Worm (Caenorhabditis elegans) whole organism, L1 larva: ENCODE measurements around the gene pgp-13.

Experiments
- C34B4.2 ChIP-seq: sonication (generic microtip); optimal IDR thresholded peaks from 2 replicates; lab custom pipeline; 2017; ENCODE audit warnings: mild to moderate bottlenecking, missing genetic modification characterization, missing compliant biosample characterization
- aly-2 ChIP-seq: fragments of 150-350 bp; optimal IDR thresholded peaks from 2 replicates; lab custom pipeline; 2014; ENCODE audit warnings: missing biosample characterization, missing genetic modification characterization
- blmp-1 ChIP-seq: fragments of 150-350 bp; optimal IDR thresholded peaks from 2 replicates; lab custom pipeline; 2014; ENCODE audit warnings: missing biosample characterization, missing genetic modification characterization
- ceh-63 ChIP-seq: fragments of 200-800 bp; sonication (Bioruptor generic); optimal IDR thresholded peaks from 2 replicates; lab custom pipeline; 2018; ENCODE audit warnings: mild to moderate bottlenecking, missing genetic modification characterization, missing compliant biosample characterization
- ceh-8 ChIP-seq: fragments of 200-800 bp; sonication (Bioruptor generic); optimal IDR thresholded peaks from 2 replicates; lab custom pipeline; 2018; ENCODE audit warnings: mild to moderate bottlenecking, missing genetic modification characterization, moderate library complexity, missing compliant biosample characterization
- ceh-82 ChIP-seq, 3 experiments: fragments of 150-350 bp in 1 of 3; sonication (generic microtip) in 2 of 3; optimal IDR thresholded peaks; 2 replicates each; lab custom pipeline; 2014 to 2017; ENCODE audit warnings: missing biosample characterization in 3 of 3, missing genetic modification characterization in 3 of 3
- ceh-88 ChIP-seq: fragments of 200-800 bp; sonication (Bioruptor generic); IDR thresholded peaks from 2 replicates; pipeline ENCODE4 v1.3.6; 2022; ENCODE audit warnings: missing genetic modification characterization, missing compliant biosample characterization
- dpl-1 ChIP-seq, 3 experiments: fragments of 150-350 bp in 2 of 3; sonication (generic microtip) in 1 of 3; optimal IDR thresholded peaks; 2 replicates each; lab custom pipeline; 2014 to 2017; ENCODE audit warnings: missing biosample characterization in 3 of 3, missing genetic modification characterization in 3 of 3, missing genetic modification reagents in 3 of 3
- dsc-1 ChIP-seq: sonication (generic microtip); optimal IDR thresholded peaks from 2 replicates; lab custom pipeline; 2016; ENCODE audit warnings: mild to moderate bottlenecking, missing genetic modification characterization, missing compliant biosample characterization
- efl-1 ChIP-seq, 4 experiments: fragments of 150-350 bp; optimal IDR thresholded peaks in 3 of 4; peaks in 1 of 4; 1 replicate in 1 of 4; 2 replicates in 3 of 4; lab custom pipeline; 2014; ENCODE audit warnings: missing biosample characterization in 2 of 4, missing genetic modification characterization in 2 of 4, missing genetic modification reagents in 2 of 4
- efl-3 ChIP-seq: fragments of 200-800 bp; sonication (Bioruptor generic); optimal IDR thresholded peaks from 2 replicates; lab custom pipeline; 2018; ENCODE audit warnings: mild to moderate bottlenecking, missing genetic modification characterization, missing compliant biosample characterization
- elt-3 ChIP-seq, 6 experiments: fragments of 150-350 bp in 1 of 6; sonication (generic microtip); optimal IDR thresholded peaks; 2 replicates each; lab custom pipeline; 2017 to 2018; ENCODE audit warnings: missing biosample characterization in 6 of 6, missing genetic modification characterization in 6 of 6, inconsistent platforms in 1 of 6
- hlh-17 ChIP-seq: fragments of 200-800 bp; sonication (Bioruptor generic); optimal IDR thresholded peaks from 2 replicates; lab custom pipeline; 2018; ENCODE audit warnings: missing genetic modification characterization, mild to moderate bottlenecking, missing compliant biosample characterization, moderate library complexity, borderline replicate concordance
- lin-14 ChIP-seq: fragments of 200-800 bp; sonication (Bioruptor generic); optimal IDR thresholded peaks from 2 replicates; lab custom pipeline; 2018; ENCODE audit warnings: mild to moderate bottlenecking, missing genetic modification characterization, moderate library complexity, missing compliant biosample characterization
- lir-3 ChIP-seq: sonication (generic microtip); optimal IDR thresholded peaks from 2 replicates; lab custom pipeline; 2016; ENCODE audit warnings: mild to moderate bottlenecking, missing genetic modification characterization, moderate library complexity, missing compliant biosample characterization; ENCODE audit not compliant: poor library complexity
- mdl-1 ChIP-seq, 2 experiments: fragments of 150-350 bp; optimal IDR thresholded peaks; 2 replicates each; lab custom pipeline; 2014 to 2017; ENCODE audit warnings: missing biosample characterization in 2 of 2, missing genetic modification characterization in 2 of 2, inconsistent platforms in 1 of 2
- nhr-19 ChIP-seq: fragments of 200-800 bp; sonication (Bioruptor generic); conservative IDR thresholded peaks from 2 replicates; pipeline ENCODE4 v1.3.6; 2022; ENCODE audit warnings: missing genetic modification characterization, missing compliant biosample characterization
- nhr-20 ChIP-seq: sonication (generic microtip); optimal IDR thresholded peaks from 2 replicates; lab custom pipeline; 2016; ENCODE audit warnings: mild to moderate bottlenecking, missing genetic modification characterization, missing compliant biosample characterization
- nhr-237 ChIP-seq: fragments of 150-350 bp; optimal IDR thresholded peaks from 2 replicates; lab custom pipeline; 2014; ENCODE audit warnings: missing biosample characterization, missing genetic modification characterization
- nhr-77 ChIP-seq: fragments of 150-350 bp; optimal IDR thresholded peaks from 2 replicates; lab custom pipeline; 2014; ENCODE audit warnings: missing biosample characterization, missing genetic modification characterization
- nhr-85 ChIP-seq: sonication (generic microtip); peaks from one replicate; lab custom pipeline; 2016; ENCODE audit warnings: missing genetic modification characterization, inconsistent platforms, missing compliant biosample characterization
- pag-3 ChIP-seq: sonication (generic microtip); optimal IDR thresholded peaks from 2 replicates; lab custom pipeline; 2017; ENCODE audit warnings: missing genetic modification characterization, mild to moderate bottlenecking, missing compliant biosample characterization, antibody characterized with exemption, borderline replicate concordance; ENCODE audit not compliant: insufficient read depth
- snu-23 ChIP-seq: sonication (generic microtip); optimal IDR thresholded peaks from 2 replicates; lab custom pipeline; 2016; ENCODE audit warnings: missing genetic modification characterization, missing compliant biosample characterization
- sox-4 ChIP-seq: sonication (generic microtip); optimal IDR thresholded peaks from 2 replicates; lab custom pipeline; 2016; ENCODE audit warnings: missing genetic modification characterization, missing compliant biosample characterization
- sptf-1 ChIP-seq: fragments of 150-350 bp; optimal IDR thresholded peaks from 2 replicates; lab custom pipeline; 2014; ENCODE audit warnings: missing biosample characterization, missing genetic modification characterization
- swsn-7 ChIP-seq: sonication (generic microtip); optimal IDR thresholded peaks from 2 replicates; lab custom pipeline; 2016; ENCODE audit warnings: missing genetic modification characterization, missing compliant biosample characterization
- tbx-2 ChIP-seq: sonication (generic microtip); optimal IDR thresholded peaks from 2 replicates; lab custom pipeline; 2016; ENCODE audit warnings: missing genetic modification characterization, missing compliant biosample characterization
- tlp-1 ChIP-seq: fragments of 150-350 bp; optimal IDR thresholded peaks from 2 replicates; lab custom pipeline; 2014; ENCODE audit warnings: missing biosample characterization, missing genetic modification characterization
- unc-98 ChIP-seq: fragments of 200-800 bp; sonication (Bioruptor generic); IDR thresholded peaks from 2 replicates; pipeline ENCODE4 v1.3.6; 2022; ENCODE audit warnings: missing genetic modification characterization, missing compliant biosample characterization

pgp-13 gene

ce11 chrX:12726129-12726528 lies 12.4 kb upstream of the pgp-13 start (continued):
- TF ChIP-seq efl-3 (GFP tag; lab: Kevin White, UChicago) = no peak
- no peak for TF ChIP-seq lir-3
- no peak for TF ChIP-seq swsn-7 (tag; lab: Kevin White, UChicago)
- TF ChIP-seq ceh-63 (GFP tag; lab: Kevin White, UChicago) = no peak
- no peak for TF ChIP-seq ceh-8 (GFP tag; lab: Kevin White, UChicago)
- no peak for TF ChIP-seq nhr-20
- no peak for TF ChIP-seq tlp-1 (tag; lab: Kevin White, UChicago)
- no peak for TF ChIP-seq sptf-1 (tag; lab: Kevin White, UChicago)
- TF ChIP-seq snu-23 (GFP tag; lab: Kevin White, UChicago) = no peak
- TF ChIP-seq C34B4.2 (tag; lab: Kevin White, UChicago) = no peak
- TF ChIP-seq mdl-1 (tag; optimal IDR thresholded peaks at IDR 0.05; lab: Kevin White, UChicago) = no peak

- peak; percentile 19 for TF ChIP-seq nhr-85
- no peak for TF ChIP-seq sox-4 (tag; lab: Kevin White, UChicago)
- TF ChIP-seq dpl-1 (GFP tag; optimal IDR thresholded peaks at IDR 0.05; lab: Kevin White, UChicago) = no peak
Observed at ce11 chrX:12730075-12730474, 8.5 kb upstream of the pgp-13 start.

- TF ChIP-seq efl-1 (optimal IDR thresholded peaks at IDR 0.05; lab: Kevin White, UChicago) = no peak
- TF ChIP-seq efl-1 (GFP tag; optimal IDR thresholded peaks at IDR 0.05 in 1 of 2; lab: Kevin White, UChicago) = peak in 1 of 2 experiments; percentile 77
- TF ChIP-seq blmp-1 (tag; lab: Kevin White, UChicago) = no peak
Observed at ce11 chrX:12731188-12731857, 7.2 kb upstream of the pgp-13 start, which contains the start of gene pgp-12. Gene pgp-12 (plus strand): TSS chrX:12731807.

ce11 chrX:12749530-12750240 lies 11.1 kb downstream of the pgp-13 start, which contains the start of gene pgp-14:
Gene pgp-14 (minus strand): TSS chrX:12749580.
- TF ChIP-seq dsc-1 (tag; lab: Kevin White, UChicago) (no peak), nhr-237 (tag; lab: Kevin White, UChicago) (no peak), nhr-19 (GFP tag; lab: Robert Waterston, UW) (no peak), lin-14 (GFP tag; lab: Kevin White, UChicago) (peak; percentile 20), ceh-63 (GFP tag; lab: Kevin White, UChicago) (no peak), hlh-17 (GFP tag; lab: Kevin White, UChicago) (no peak), aly-2 (tag; lab: Kevin White, UChicago) (no peak), nhr-77 (peak; percentile 51), ceh-82 (tag; optimal IDR thresholded peaks at IDR 0.05; lab: Kevin White, UChicago) (no peak), ceh-88 (no peak), unc-98 (GFP tag; lab: Robert Waterston, UW) (no peak)
- TF ChIP-seq, all 84 proteins: peak for 2

ce11 chrX:12750805-12751204 lies 12.3 kb downstream of the pgp-13 start:
- TF ChIP-seq pag-3 (tag; lab: Kevin White, UChicago) (no peak), nhr-77 (peak; percentile 92), elt-3 (tag; optimal IDR thresholded peaks at IDR 0.05; lab: Kevin White, UChicago) (no peak), lin-14 (GFP tag; lab: Kevin White, UChicago) (peak; percentile 11), aly-2 (tag; lab: Kevin White, UChicago) (no peak), nhr-237 (tag; lab: Kevin White, UChicago) (peak; percentile 50), tbx-2 (tag; lab: Kevin White, UChicago) (peak; percentile 15), ceh-8 (GFP tag; lab: Kevin White, UChicago) (no peak)
